Worm (Caenorhabditis elegans) whole organism, mixed stage, embryonic: ENCODE measurements around the gene K07E1.1.

Experiments
- ceh-43 ChIP-seq: fragments of 200-800 bp; sonication (Bioruptor generic); optimal IDR thresholded peaks from 2 replicates; lab custom pipeline; 2018; ENCODE audit warnings: mild to moderate bottlenecking, missing genetic modification characterization, moderate library complexity, missing compliant biosample characterization
- ces-1 ChIP-seq: fragments of 150-350 bp; optimal IDR thresholded peaks from 2 replicates; lab custom pipeline; 2014; ENCODE audit warnings: missing biosample characterization, missing genetic modification reagents, missing genetic modification characterization
- drap-1 ChIP-seq: fragments of 200-800 bp; sonication (Bioruptor generic); optimal IDR thresholded peaks from 3 replicates; lab custom pipeline; 2018; ENCODE audit warnings: mild to moderate bottlenecking, missing genetic modification characterization, missing compliant biosample characterization
- elt-1 ChIP-seq: sonication (generic microtip); optimal IDR thresholded peaks from 2 replicates; lab custom pipeline; 2017; ENCODE audit warnings: missing genetic modification characterization, mild to moderate bottlenecking, missing compliant biosample characterization, antibody characterized with exemption, moderate library complexity, borderline replicate concordance; ENCODE audit not compliant: insufficient read depth
- lsy-2 ChIP-seq: fragments of 150-350 bp; optimal IDR thresholded peaks from 2 replicates; lab custom pipeline; 2014; ENCODE audit warnings: missing biosample characterization, missing genetic modification characterization
- mep-1 ChIP-seq: fragments of 150-350 bp; optimal IDR thresholded peaks from 2 replicates; lab custom pipeline; 2017; ENCODE audit warnings: missing biosample characterization, missing genetic modification reagents, missing genetic modification characterization, inconsistent platforms
- nhr-237 ChIP-seq: fragments of 150-350 bp; optimal IDR thresholded peaks from 2 replicates; lab custom pipeline; 2014; ENCODE audit warnings: missing biosample characterization, missing genetic modification characterization
- nhr-28 ChIP-seq: fragments of 150-350 bp; optimal IDR thresholded peaks from 2 replicates; lab custom pipeline; 2014; ENCODE audit warnings: missing biosample characterization, missing genetic modification characterization
- pha-4 ChIP-seq: fragments of 150-350 bp; optimal IDR thresholded peaks from 2 replicates; lab custom pipeline; 2018; ENCODE audit warnings: missing biosample characterization, missing genetic modification reagents, missing genetic modification characterization
- snpc-4 ChIP-seq: fragments of 150-350 bp; optimal IDR thresholded peaks from 2 replicates; lab custom pipeline; 2014; ENCODE audit warnings: missing biosample characterization, missing genetic modification characterization
- tbx-8 ChIP-seq: fragments of 200-800 bp; sonication (Bioruptor generic); optimal IDR thresholded peaks from 2 replicates; lab custom pipeline; 2018; ENCODE audit warnings: mild to moderate bottlenecking, missing genetic modification characterization, moderate library complexity, missing compliant biosample characterization
- unc-62 ChIP-seq: fragments of 150-350 bp; optimal IDR thresholded peaks from 2 replicates; lab custom pipeline; 2014; ENCODE audit warnings: missing biosample characterization, missing genetic modification reagents, missing genetic modification characterization
- ztf-11 ChIP-seq: fragments of 150-350 bp; optimal IDR thresholded peaks from 2 replicates; lab custom pipeline; 2014; ENCODE audit warnings: missing biosample characterization, missing genetic modification characterization

- TF ChIP-seq nhr-237 (tag; lab: Kevin White, UChicago), result no peak
- no peak for TF ChIP-seq ces-1 (GFP tag; lab: Kevin White, UChicago)
- TF ChIP-seq pha-4 (tag; lab: Kevin White, UChicago), result no peak
- TF ChIP-seq tbx-8 (GFP tag; lab: Kevin White, UChicago), result no peak
- TF ChIP-seq elt-1, result no peak
- TF ChIP-seq ceh-43 (GFP tag; lab: Kevin White, UChicago), result no peak
- TF ChIP-seq unc-62 (GFP tag; lab: Kevin White, UChicago), result no peak
- TF ChIP-seq lsy-2 (tag; lab: Kevin White, UChicago), result no peak
- TF ChIP-seq mep-1 (tag; lab: Kevin White, UChicago), result no peak
- no peak for TF ChIP-seq nhr-28 (tag; lab: Kevin White, UChicago)
- no peak for TF ChIP-seq drap-1 (GFP tag; lab: Kevin White, UChicago)
- TF ChIP-seq snpc-4, result no peak
- TF ChIP-seq ztf-11 (tag; lab: Kevin White, UChicago), result no peak
These were observed 45.7 kb upstream of the K07E1.1 start, which contains the start of gene camt-1 for ce11 chrII:4505097-4505626.
